Worm (Caenorhabditis elegans) whole organism, late embryonic: ENCODE results near the gene F40G9.17.

Source experiments
- ahr-1 ChIP-seq: sonication (generic microtip); optimal IDR thresholded peaks from 2 replicates; lab custom pipeline; 2016; ENCODE audit warnings: missing genetic modification characterization, missing compliant biosample characterization
- ceh-22 ChIP-seq: sonication (generic microtip); optimal IDR thresholded peaks from 2 replicates; lab custom pipeline; 2017; ENCODE audit warnings: missing biosample characterization, missing genetic modification characterization
- ceh-6 ChIP-seq: fragments of 200-800 bp; sonication (Bioruptor generic); optimal IDR thresholded peaks from 2 replicates; lab custom pipeline; 2018; ENCODE audit warnings: mild to moderate bottlenecking, missing genetic modification characterization, missing compliant biosample characterization
- fkh-10 ChIP-seq: fragments of 150-350 bp; optimal IDR thresholded peaks from 2 replicates; lab custom pipeline; 2014; ENCODE audit warnings: missing biosample characterization, missing genetic modification reagents, missing genetic modification characterization
- lim-6 ChIP-seq: sonication (generic microtip); optimal IDR thresholded peaks from 2 replicates; lab custom pipeline; 2016; ENCODE audit warnings: missing genetic modification characterization, missing compliant biosample characterization
- lin-11 ChIP-seq: fragments of 200-800 bp; sonication (Bioruptor generic); optimal IDR thresholded peaks from 2 replicates; lab custom pipeline; 2018; ENCODE audit warnings: mild to moderate bottlenecking, missing genetic modification characterization, missing compliant biosample characterization
- pros-1 ChIP-seq: fragments of 150-350 bp; optimal IDR thresholded peaks from 2 replicates; lab custom pipeline; 2014; ENCODE audit warnings: missing biosample characterization, missing genetic modification reagents, missing genetic modification characterization
- sox-4 ChIP-seq: sonication (generic microtip); optimal IDR thresholded peaks from 2 replicates; lab custom pipeline; 2017; ENCODE audit warnings: mild to moderate bottlenecking, missing genetic modification characterization, inconsistent platforms, missing compliant biosample characterization
- tbx-7 ChIP-seq: sonication (generic microtip); optimal IDR thresholded peaks from 2 replicates; lab custom pipeline; 2016; ENCODE audit warnings: missing genotype, missing genetic modification characterization, missing compliant biosample characterization

Gene F40G9.17

DNA sequence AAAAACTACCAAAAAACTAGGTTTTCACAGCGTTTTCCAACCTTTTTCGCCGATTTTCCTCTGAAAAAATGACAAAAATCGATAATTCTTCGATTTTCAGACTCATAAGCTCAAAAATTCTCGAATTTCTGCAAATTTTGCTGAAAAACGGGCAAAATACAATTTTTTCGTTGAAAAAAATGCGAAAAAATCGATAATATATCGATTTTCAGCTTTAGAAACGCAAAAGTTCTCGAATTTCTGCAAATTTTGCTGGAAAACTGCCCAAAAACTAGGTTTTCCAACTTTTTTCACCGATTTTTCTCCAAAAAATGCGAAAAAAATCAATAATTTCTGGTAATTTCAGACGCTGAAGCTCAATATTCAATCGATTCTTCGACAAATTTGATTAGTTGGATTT lies 57.1 kb downstream of the F40G9.17 start:
- TF ChIP-seq pros-1 (tag; lab: Kevin White, UChicago) (no peak), ceh-22 (no peak), lim-6 (tag; lab: Kevin White, UChicago) (no peak), ahr-1 (tag; lab: Kevin White, UChicago) (no peak), sox-4 (tag; lab: Kevin White, UChicago) (no peak)

DNA sequence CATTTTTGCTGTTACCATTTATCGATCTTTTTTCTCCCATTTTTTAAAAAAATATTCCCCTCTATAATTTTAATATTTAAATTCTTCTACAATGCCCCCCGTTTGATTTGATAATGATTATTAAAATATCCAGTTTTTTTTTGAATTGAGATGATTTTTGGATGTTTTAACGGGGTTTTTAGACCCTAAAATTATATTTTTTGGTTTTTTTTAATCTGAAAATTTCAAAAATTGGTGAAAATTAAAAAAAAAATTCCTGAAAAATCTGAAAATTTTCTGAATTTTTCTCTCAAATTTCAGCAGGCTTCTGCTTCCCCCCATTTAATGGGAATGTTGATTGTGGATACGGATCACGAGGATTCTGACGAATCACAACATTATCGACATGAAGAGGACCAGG lies 60.0 kb downstream of the F40G9.17 start, which contains the start of gene Y50D7A.3:
TSS of gene Y50D7A.3 (plus strand) at position 301 of the 400 bp plus-strand sequence.
- TF ChIP-seq fkh-10 (GFP tag; lab: Kevin White, UChicago) (no peak), tbx-7 (no peak), lin-11 (tag; lab: Kevin White, UChicago) (no peak), ahr-1 (tag; lab: Kevin White, UChicago) (no peak), ceh-6 (no peak)
